Worm (Caenorhabditis elegans): ENCODE data around the gene nhr-61.

nhr-61 gene

DNA sequence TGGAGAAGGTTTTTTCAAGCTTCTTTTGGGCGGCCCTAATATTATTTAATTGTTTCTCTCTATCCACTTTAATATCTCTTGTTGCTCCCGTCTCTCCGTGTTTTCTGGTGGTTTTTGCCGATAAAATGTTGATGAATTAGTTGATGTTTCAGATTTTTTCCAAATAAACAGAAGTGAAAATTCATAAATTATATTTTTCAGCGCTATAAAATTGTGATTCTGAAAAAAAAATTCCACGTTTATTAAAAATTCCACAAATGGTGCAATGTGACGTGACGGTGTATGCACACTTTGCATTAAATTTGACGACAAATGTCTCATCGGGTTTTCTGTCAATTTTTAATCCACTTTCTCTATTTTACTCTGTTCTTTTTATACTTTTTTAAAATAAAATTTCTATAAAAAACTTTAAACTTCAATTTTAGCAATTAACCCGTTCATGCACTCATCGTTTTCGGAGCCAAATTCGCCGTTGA is 20.3 kb downstream of the nhr-61 start, which contains the start of gene tbc-20:
Gene tbc-20, plus strand, starts transcription at position 426 of the 476 bp plus-strand sequence.
- TF ChIP-seq W03F9.2 (tag; optimal IDR thresholded peaks at IDR 0.05), result peak; percentile 37
- no peak for TF ChIP-seq him-1 (tag; optimal IDR thresholded peaks at IDR 0.05)

ce11 chrII:14794935-14795454 is 23.3 kb downstream of the nhr-61 start, which contains the start of gene eif-3.B:
Gene eif-3.B (plus strand): TSS chrII:14795404.
- peak; percentile 42 for TF ChIP-seq him-1 (tag; optimal IDR thresholded peaks at IDR 0.05)
- peak; percentile 83 for TF ChIP-seq W03F9.2 (tag; optimal IDR thresholded peaks at IDR 0.05)
- no peak for TF ChIP-seq dao-5 (tag; optimal IDR thresholded peaks at IDR 0.05)

DNA sequence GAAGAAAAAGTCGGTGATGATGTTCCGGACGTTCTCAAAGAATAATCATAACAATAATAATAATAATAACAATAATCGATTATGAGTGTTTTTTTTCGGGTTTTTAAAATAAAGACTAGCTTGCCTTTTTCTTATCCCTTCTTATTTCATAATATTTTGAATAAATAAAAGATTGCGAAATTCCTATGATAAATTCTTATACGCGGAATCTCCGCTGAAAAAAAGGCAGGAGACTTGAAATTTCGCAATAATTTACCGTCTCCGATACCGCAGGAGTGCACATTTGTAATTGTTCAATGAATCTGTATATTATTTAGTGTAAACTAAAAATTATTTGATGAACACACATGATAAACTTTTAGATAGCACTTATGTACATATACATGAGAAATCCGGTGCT is 25.9 kb downstream of the nhr-61 start:
- no peak for TF ChIP-seq him-1 (tag; optimal IDR thresholded peaks at IDR 0.05)
- no peak for TF ChIP-seq W03F9.2 (tag; optimal IDR thresholded peaks at IDR 0.05)
- no peak for TF ChIP-seq dao-5 (tag; optimal IDR thresholded peaks at IDR 0.05)

- TF ChIP-seq dao-5 (tag; optimal IDR thresholded peaks at IDR 0.05) (no peak), W03F9.2 (tag; optimal IDR thresholded peaks at IDR 0.05) (no peak), him-1 (tag; optimal IDR thresholded peaks at IDR 0.05) (no peak)
These were observed 27.6 kb downstream of the nhr-61 start, which contains the start of gene Y54E2A.10 for ce11 chrII:14790751-14791150. Gene Y54E2A.10 (plus strand): TSS chrII:14791051.

DNA sequence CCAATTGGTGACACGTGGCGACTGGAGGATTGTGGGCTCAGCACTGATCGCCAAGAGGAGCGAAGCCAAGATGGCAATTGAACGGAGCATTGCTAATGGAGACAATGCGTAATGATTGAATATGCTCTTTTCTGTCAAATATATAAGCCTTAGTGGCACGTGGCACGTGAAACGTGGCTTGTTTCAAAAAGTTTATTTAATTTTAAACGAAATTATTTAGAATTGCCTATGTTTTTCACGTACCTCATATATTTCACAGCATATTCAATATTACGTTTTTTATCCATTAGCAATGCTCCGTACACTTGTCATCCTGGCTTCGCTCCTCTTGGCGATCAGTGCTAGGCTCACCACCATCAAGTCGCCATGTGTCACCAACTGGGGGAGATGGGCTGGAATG is 32.4 kb downstream of the nhr-61 start, which contains the start of gene Y54E2A.9:
Gene Y54E2A.9, minus strand, starts transcription at position 101 of the 400 bp plus-strand sequence.
- TF ChIP-seq him-1 (tag; optimal IDR thresholded peaks at IDR 0.05) (no peak), W03F9.2 (tag; optimal IDR thresholded peaks at IDR 0.05) (no peak), dao-5 (tag; optimal IDR thresholded peaks at IDR 0.05) (no peak)

- TF ChIP-seq dao-5 (tag; optimal IDR thresholded peaks at IDR 0.05) (no peak), him-1 (tag; optimal IDR thresholded peaks at IDR 0.05) (no peak), W03F9.2 (tag; optimal IDR thresholded peaks at IDR 0.05) (no peak)
These were observed 38.5 kb downstream of the nhr-61 start for ce11 chrII:14779851-14780250.

ce11 chrII:14778092-14778491 is 40.3 kb downstream of the nhr-61 start, which contains the start of gene Y54E2A.8:
Gene Y54E2A.8 (plus strand): TSS chrII:14778345.
- no peak for TF ChIP-seq dao-5 (tag; optimal IDR thresholded peaks at IDR 0.05)
- no peak for TF ChIP-seq him-1 (tag; optimal IDR thresholded peaks at IDR 0.05)
- no peak for TF ChIP-seq W03F9.2 (tag; optimal IDR thresholded peaks at IDR 0.05)

DNA sequence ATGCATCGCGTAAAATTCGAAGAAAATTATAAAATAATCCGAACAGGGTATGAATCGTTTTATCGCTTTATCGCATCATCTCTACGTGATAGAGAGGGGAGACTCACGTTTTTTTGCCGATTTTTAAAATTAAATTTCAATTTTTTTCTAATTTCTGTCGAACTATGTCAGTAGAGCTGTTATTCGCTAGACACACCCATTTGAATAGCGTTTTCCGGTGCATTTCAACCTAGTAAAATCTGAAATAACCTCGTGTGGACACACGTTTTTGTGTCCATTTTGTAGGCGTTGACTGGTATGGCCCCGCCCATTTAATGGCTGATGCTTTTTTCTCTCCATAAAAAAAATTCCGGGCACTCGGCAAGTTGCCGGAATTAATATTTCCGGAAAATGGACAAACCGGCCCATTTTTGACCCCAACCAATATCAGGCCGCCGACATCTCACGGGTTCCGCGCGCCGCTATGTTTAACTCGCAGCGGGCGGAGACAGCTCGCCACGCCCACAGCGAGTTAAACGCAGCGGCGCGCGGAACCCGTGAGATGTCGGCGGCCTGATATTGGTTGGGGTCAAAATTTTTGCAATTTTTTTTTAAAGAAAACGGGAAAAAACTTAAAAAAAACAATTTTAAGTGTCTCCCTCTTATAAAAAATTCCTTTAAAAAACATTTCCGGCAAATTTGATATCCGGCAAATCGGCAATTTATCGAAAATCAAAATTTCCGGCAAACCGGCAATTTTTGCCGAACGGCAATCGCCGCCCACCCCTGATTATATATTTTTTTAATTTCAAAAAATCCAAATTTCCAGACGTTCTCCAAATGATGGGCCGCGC is 45.2 kb downstream of the nhr-61 start, which contains the start of gene Y54E2A.7:
Gene Y54E2A.7, minus strand, starts transcription at position 51 of the 833 bp plus-strand sequence.
- TF ChIP-seq him-1 (tag; optimal IDR thresholded peaks at IDR 0.05) (no peak), dao-5 (tag; optimal IDR thresholded peaks at IDR 0.05) (no peak), W03F9.2 (tag; optimal IDR thresholded peaks at IDR 0.05) (no peak)

DNA sequence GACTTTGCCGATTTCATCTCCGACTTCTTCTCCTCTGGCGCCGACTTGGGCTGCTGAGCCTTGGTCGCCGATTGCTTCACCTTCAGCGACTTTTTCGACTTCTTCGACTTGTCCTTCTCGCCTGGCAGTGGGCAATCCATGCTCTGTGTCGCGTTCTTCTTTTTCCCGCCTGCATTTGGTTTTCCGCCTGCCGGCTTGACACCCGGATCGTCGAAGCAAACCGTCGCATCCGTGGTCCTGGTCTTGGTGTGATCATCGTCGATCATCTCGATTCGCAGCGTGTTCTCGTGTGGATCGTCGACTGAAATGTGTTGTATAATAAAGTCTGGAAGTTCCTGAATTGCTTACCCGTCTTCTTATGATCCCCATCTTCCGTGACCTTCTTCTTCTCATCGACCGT is 46.2 kb downstream of the nhr-61 start:
- TF ChIP-seq dao-5 (tag; optimal IDR thresholded peaks at IDR 0.05), result no peak
- no peak for TF ChIP-seq W03F9.2 (tag; optimal IDR thresholded peaks at IDR 0.05)
- TF ChIP-seq him-1 (tag; optimal IDR thresholded peaks at IDR 0.05), result no peak

- TF ChIP-seq dao-5 (tag; optimal IDR thresholded peaks at IDR 0.05) (no peak), him-1 (tag; optimal IDR thresholded peaks at IDR 0.05) (no peak), W03F9.2 (tag; optimal IDR thresholded peaks at IDR 0.05) (no peak)
These were observed 47.2 kb downstream of the nhr-61 start for ce11 chrII:14771096-14771495.

DNA sequence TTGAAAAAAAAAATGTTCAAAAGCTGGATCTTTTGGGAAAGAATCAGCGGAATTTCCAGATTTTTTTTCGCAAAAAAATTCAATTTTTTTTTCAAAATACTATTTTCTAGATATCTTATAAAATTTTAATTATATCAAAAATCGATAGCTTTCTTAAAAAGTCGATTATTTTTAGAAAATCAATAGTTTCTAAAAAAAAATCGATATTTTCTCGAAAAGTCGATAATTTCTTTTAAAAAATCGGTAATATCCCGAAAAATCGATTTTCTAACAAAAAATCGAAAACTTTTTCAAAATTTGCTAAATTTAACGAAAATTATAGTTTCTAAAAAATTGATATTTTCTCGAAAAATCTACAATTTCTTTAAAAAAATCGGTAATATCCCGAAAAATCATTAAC is 49.5 kb downstream of the nhr-61 start:
- TF ChIP-seq W03F9.2 (tag; optimal IDR thresholded peaks at IDR 0.05), result no peak
- no peak for TF ChIP-seq dao-5 (tag; optimal IDR thresholded peaks at IDR 0.05)
- TF ChIP-seq him-1 (tag; optimal IDR thresholded peaks at IDR 0.05), result no peak
